Fruit fly (Drosophila melanogaster) whole organism: Measurements from ENCODE around the gene KLHL18.

Source experiments
- CG8478 ChIP-seq: fragments of >200 bp; optimal IDR thresholded peaks from 2 replicates; lab custom pipeline; 2018; ENCODE audit warnings: inconsistent platforms
- Dll ChIP-seq: fragments of >200 bp; optimal IDR thresholded peaks from 2 replicates; lab custom pipeline; 2017
- EcR ChIP-seq, 2 experiments: fragments of >200 bp; optimal IDR thresholded peaks; 2 replicates each; lab custom pipeline; 2017; ENCODE audit warnings: missing biosample characterization in 2 of 2, missing genetic modification characterization in 2 of 2, missing genetic modification reagents in 2 of 2
- pan ChIP-seq: fragments of >200 bp; optimal IDR thresholded peaks from 2 replicates; lab custom pipeline; 2017
- psq ChIP-seq: fragments of >200 bp; optimal IDR thresholded peaks from 2 replicates; lab custom pipeline; 2017
- usp ChIP-seq: fragments of >200 bp; optimal IDR thresholded peaks from 2 replicates; lab custom pipeline; 2017; ENCODE audit warnings: missing biosample characterization, missing genetic modification characterization, mixed read lengths

DNA sequence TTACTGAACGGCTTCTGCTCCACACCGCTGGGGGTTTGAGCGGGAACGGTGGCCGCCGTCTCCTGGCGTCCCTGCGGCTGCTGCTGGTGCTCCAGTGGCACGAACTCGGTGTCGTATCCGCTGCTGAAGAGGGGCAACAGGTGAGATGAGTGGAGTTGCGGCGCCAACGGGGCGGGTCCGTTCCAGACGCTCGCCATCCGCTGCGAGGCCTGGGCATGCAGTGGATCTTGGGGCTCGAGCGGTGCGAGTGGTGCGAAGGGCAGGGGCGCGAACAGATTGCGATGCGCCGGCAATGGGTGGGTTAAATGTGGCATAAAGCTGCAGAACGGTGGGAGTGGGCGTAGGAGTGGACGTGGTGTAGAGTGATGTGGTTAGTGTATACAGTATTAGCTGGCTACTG, 21.0 kb downstream of the KLHL18 start:
- TF ChIP-seq psq (lab: Kevin White, UChicago) (no peak), Dll (lab: Kevin White, UChicago) (no peak), pan (lab: Kevin White, UChicago) (no peak), usp (GFP tag; lab: Kevin White, UChicago) (no peak), CG8478 (lab: Kevin White, UChicago) (no peak), EcR (GFP tag; optimal IDR thresholded peaks at IDR 0.05; lab: Kevin White, UChicago) (no peak)
